Worm (Caenorhabditis elegans): Measurements from ENCODE around the gene B0304.4.

DNA sequence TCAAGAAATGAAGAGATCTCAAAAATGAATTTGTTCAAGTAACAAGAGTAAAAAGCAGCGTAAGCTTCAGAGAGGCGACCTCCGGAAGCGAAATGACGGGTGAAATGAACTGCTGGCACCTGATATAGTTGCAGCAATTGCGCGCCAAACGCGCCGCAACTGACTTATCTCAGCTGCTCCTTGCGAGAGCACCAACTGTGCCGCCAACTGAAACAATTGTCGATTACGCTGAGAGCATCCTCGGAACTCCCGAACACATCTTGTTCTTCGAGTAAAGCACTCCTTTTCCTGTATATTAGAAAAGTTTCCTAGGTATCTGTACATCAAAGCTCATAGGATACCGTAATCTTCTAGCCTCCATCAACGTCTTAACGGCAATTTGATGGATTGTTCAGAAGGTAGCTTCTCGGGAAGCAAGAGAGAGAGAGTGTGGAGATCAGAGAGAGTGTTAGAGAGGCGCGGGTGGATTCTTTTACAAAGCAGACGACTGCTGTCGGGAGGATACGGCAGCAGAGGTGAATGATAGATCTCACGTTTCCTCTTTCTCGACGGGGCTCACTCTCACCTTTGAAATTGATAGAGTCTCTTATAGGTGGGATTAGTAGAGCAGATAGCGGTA is 2.9 kb downstream of the B0304.4 start:
- TF ChIP-seq aly-2 (tag; optimal IDR thresholded peaks at IDR 0.05) = no peak
- no peak for TF ChIP-seq skn-1 (tag; optimal IDR thresholded peaks at IDR 0.05)
- TF ChIP-seq elt-2 (tag; optimal IDR thresholded peaks at IDR 0.05) = no peak
- peak; percentile 16 for TF ChIP-seq unc-130 (tag; optimal IDR thresholded peaks at IDR 0.05)
- TF ChIP-seq ztf-11 (tag; optimal IDR thresholded peaks at IDR 0.05) = no peak
- no peak for TF ChIP-seq nhr-11 (tag; optimal IDR thresholded peaks at IDR 0.05)
- no peak for TF ChIP-seq tbx-2 (tag; optimal IDR thresholded peaks at IDR 0.05)
- TF ChIP-seq lsy-2 (tag; optimal IDR thresholded peaks at IDR 0.05) = peak in 1 of 2 experiments; percentile 25
- no peak for TF ChIP-seq ama-1 (optimal IDR thresholded peaks at IDR 0.05)
- TF ChIP-seq jun-1 (tag; optimal IDR thresholded peaks at IDR 0.05) = no peak

All from whole organism, L1 larva.